Worm (Caenorhabditis elegans) whole organism, late embryonic: ENCODE measurements around the gene T02D1.4.

Source experiments
- ceh-19 ChIP-seq: fragments of 200-800 bp; sonication (Bioruptor generic); optimal IDR thresholded peaks from 2 replicates; lab custom pipeline; 2018; ENCODE audit warnings: mild to moderate bottlenecking, missing genetic modification characterization, missing compliant biosample characterization
- ceh-6 ChIP-seq: fragments of 200-800 bp; sonication (Bioruptor generic); optimal IDR thresholded peaks from 2 replicates; lab custom pipeline; 2018; ENCODE audit warnings: mild to moderate bottlenecking, missing genetic modification characterization, missing compliant biosample characterization
- elt-4 ChIP-seq: sonication (generic microtip); optimal IDR thresholded peaks from 2 replicates; lab custom pipeline; 2016; ENCODE audit warnings: missing genetic modification characterization, missing compliant biosample characterization
- ets-4 ChIP-seq: sonication (generic microtip); optimal IDR thresholded peaks from 2 replicates; lab custom pipeline; 2016; ENCODE audit warnings: missing genetic modification characterization, missing compliant biosample characterization
- fkh-10 ChIP-seq: fragments of 150-350 bp; optimal IDR thresholded peaks from 2 replicates; lab custom pipeline; 2014; ENCODE audit warnings: missing biosample characterization, missing genetic modification reagents, missing genetic modification characterization
- npax-4 ChIP-seq: sonication (generic microtip); optimal IDR thresholded peaks from 2 replicates; lab custom pipeline; 2016; ENCODE audit warnings: missing genetic modification characterization, missing compliant biosample characterization
- pha-4 ChIP-seq: fragments of 150-350 bp; optimal IDR thresholded peaks from 2 replicates; lab custom pipeline; 2018; ENCODE audit warnings: missing biosample characterization, missing genetic modification reagents, missing genetic modification characterization
- pqm-1 ChIP-seq: sonication (generic microtip); optimal IDR thresholded peaks from 2 replicates; lab custom pipeline; 2016; ENCODE audit warnings: missing genetic modification characterization, missing compliant biosample characterization
- rnt-1 ChIP-seq: sonication (generic microtip); optimal IDR thresholded peaks from 2 replicates; lab custom pipeline; 2016; ENCODE audit warnings: missing genetic modification characterization, missing compliant biosample characterization
- sox-2 ChIP-seq: fragments of 200-800 bp; sonication (Bioruptor generic); IDR thresholded peaks from 2 replicates; pipeline ENCODE4 v1.3.6; 2022; ENCODE audit warnings: missing genetic modification reagents, missing genetic modification characterization, missing compliant biosample characterization

DNA sequence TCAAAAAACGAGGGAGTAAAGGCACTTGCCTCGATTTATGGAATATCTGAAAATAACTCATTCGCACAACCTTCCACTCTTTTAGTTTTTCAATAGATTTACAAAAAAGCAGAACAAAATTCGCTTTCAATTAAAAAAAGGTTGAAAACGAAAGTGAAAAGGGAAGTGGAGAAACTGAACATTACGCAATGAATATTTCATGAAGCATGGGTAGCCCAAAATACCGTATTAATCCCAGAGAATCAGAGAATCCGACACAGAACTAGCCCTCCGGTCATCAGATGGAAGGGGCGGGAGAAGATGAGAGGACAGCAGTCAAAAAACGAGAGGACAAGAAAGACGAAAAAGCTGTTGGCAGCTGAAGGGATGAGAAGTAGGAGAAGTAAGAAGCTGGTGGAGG lies 28.1 kb upstream of the T02D1.4 start, which contains the start of gene C30H6.5:
- no peak for TF ChIP-seq fkh-10 (GFP tag; lab: Kevin White, UChicago)
- TF ChIP-seq ceh-19: no peak
- TF ChIP-seq rnt-1 (tag; lab: Kevin White, UChicago): no peak
- TF ChIP-seq elt-4 (tag; lab: Kevin White, UChicago): no peak
- TF ChIP-seq pha-4: no peak
- no peak for TF ChIP-seq sox-2
- no peak for TF ChIP-seq npax-4 (tag; lab: Kevin White, UChicago)
- no peak for TF ChIP-seq ets-4
- TF ChIP-seq ceh-6 (GFP tag; lab: Kevin White, UChicago): no peak
- TF ChIP-seq pqm-1 (tag; lab: Kevin White, UChicago): no peak
